Worm (Caenorhabditis elegans) whole organism, L4 larva: ENCODE results near the gene acs-18.

Experiments
- ZK337.2 ChIP-seq: fragments of 200-800 bp; sonication (Bioruptor generic); IDR thresholded peaks from 2 replicates; pipeline ENCODE4 v1.3.6; 2022; ENCODE audit warnings: missing genetic modification reagents, missing genetic modification characterization, missing compliant biosample characterization
- ZK546.5 ChIP-seq, 2 experiments: sonication (generic microtip); optimal IDR thresholded peaks; 2 replicates each; lab custom pipeline; 2017; ENCODE audit warnings: missing biosample characterization in 2 of 2, missing genetic modification characterization in 2 of 2
- ceh-28 ChIP-seq: fragments of 150-350 bp; optimal IDR thresholded peaks from 2 replicates; lab custom pipeline; 2014; ENCODE audit warnings: missing biosample characterization, missing genetic modification reagents, missing genetic modification characterization
- egl-43 ChIP-seq: fragments of 200-800 bp; sonication (Bioruptor generic); IDR thresholded peaks from 2 replicates; pipeline ENCODE4 v1.3.6; 2022; ENCODE audit warnings: missing genetic modification reagents, missing genetic modification characterization, missing compliant biosample characterization
- jun-1 ChIP-seq: fragments of 150-350 bp; optimal IDR thresholded peaks from 2 replicates; lab custom pipeline; 2014; ENCODE audit warnings: missing biosample characterization, missing genetic modification reagents, missing genetic modification characterization
- lin-1 ChIP-seq: fragments of 200-800 bp; sonication (Bioruptor generic); IDR thresholded peaks from 2 replicates; pipeline ENCODE4 v1.3.6; 2022; ENCODE audit warnings: missing genetic modification reagents, missing genetic modification characterization, missing compliant biosample characterization
- lsy-2 ChIP-seq, 2 experiments: fragments of 150-350 bp in 1 of 2; sonication (generic microtip) in 1 of 2; optimal IDR thresholded peaks; 2 replicates each; lab custom pipeline; 2014 to 2017; ENCODE audit warnings: missing biosample characterization in 2 of 2, missing genetic modification characterization in 2 of 2
- mdl-1 ChIP-seq, 2 experiments: fragments of 150-350 bp in 1 of 2; sonication (generic microtip) in 1 of 2; optimal IDR thresholded peaks; 2 replicates each; lab custom pipeline; 2014 to 2017; ENCODE audit warnings: missing biosample characterization in 2 of 2, missing genetic modification characterization in 2 of 2
- pqm-1 ChIP-seq: sonication (generic microtip); optimal IDR thresholded peaks from 2 replicates; lab custom pipeline; 2017; ENCODE audit warnings: missing biosample characterization, missing genetic modification characterization

DNA sequence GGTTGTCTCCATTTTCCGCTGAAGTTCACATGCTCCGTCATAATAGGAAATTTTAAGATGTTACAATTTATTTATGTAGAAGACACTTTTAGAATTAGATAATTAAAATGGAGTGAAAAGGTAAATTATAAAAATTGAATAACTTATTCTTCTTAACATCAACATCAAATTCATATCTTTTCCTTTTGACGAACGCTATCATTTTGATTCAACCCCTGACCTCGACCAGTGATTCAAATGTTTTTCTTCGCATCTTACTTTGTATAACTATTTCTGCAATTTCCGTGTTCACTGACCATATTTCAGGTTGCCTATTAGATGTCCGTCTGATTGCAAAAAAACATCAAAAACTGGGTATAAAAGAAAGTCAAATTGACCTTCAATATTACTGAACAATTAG, 36.5 kb downstream of the acs-18 start, which contains the start of gene Y43C5A.7:
- no peak for TF ChIP-seq ZK337.2 (GFP tag; lab: Robert Waterston, UW)
- no peak for TF ChIP-seq jun-1 (tag; lab: Kevin White, UChicago)
- TF ChIP-seq pqm-1 (tag; lab: Kevin White, UChicago) = no peak
- no peak for TF ChIP-seq ceh-28 (tag; lab: Kevin White, UChicago)
- no peak for TF ChIP-seq lsy-2 (tag; optimal IDR thresholded peaks at IDR 0.05; lab: Kevin White, UChicago)
- TF ChIP-seq egl-43 (GFP tag; lab: Robert Waterston, UW) = no peak
- TF ChIP-seq mdl-1 (tag; optimal IDR thresholded peaks at IDR 0.05; lab: Kevin White, UChicago) = no peak
- TF ChIP-seq ZK546.5 (tag; optimal IDR thresholded peaks at IDR 0.05; lab: Kevin White, UChicago) = no peak
- no peak for TF ChIP-seq lin-1 (GFP tag; lab: Robert Waterston, UW)
